Worm (Caenorhabditis elegans): ENCODE results near the gene T16G12.13.

T16G12.13 gene

DNA sequence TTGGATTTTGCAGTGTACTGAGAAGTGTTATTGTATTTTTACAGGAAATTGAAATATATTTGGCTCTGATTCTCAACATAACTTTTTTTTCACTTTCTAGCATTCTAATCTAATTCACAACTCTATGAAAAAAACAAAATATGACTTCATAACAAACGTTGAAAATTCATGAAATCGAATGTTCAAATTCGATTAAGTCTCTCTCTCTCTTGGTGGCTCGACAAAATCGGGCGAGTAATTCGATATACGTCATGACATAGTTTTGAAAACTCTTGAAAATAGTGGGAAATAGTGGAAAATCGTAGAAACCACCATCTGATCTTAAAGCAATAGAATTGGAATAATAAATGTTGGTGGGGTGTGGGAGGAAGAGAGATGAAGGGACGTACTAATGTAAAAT, 42.7 kb upstream of the T16G12.13 start:
- TF ChIP-seq unc-55 (GFP tag; optimal IDR thresholded peaks at IDR 0.05) (no peak), ama-1 (optimal IDR thresholded peaks at IDR 0.05) (no peak), alr-1 (tag; optimal IDR thresholded peaks at IDR 0.05) (no peak), unc-62 (GFP tag; optimal IDR thresholded peaks at IDR 0.05) (no peak), ZK546.5 (tag; optimal IDR thresholded peaks at IDR 0.05) (no peak), nhr-77 (tag; optimal IDR thresholded peaks at IDR 0.05) (no peak), nhr-6 (tag; optimal IDR thresholded peaks at IDR 0.05) (no peak), nhr-237 (tag; optimal IDR thresholded peaks at IDR 0.05) (no peak), sem-4 (tag; optimal IDR thresholded peaks at IDR 0.05) (no peak), lin-11 (tag; optimal IDR thresholded peaks at IDR 0.05) (no peak), nhr-25 (tag; optimal IDR thresholded peaks at IDR 0.05) (no peak)

DNA sequence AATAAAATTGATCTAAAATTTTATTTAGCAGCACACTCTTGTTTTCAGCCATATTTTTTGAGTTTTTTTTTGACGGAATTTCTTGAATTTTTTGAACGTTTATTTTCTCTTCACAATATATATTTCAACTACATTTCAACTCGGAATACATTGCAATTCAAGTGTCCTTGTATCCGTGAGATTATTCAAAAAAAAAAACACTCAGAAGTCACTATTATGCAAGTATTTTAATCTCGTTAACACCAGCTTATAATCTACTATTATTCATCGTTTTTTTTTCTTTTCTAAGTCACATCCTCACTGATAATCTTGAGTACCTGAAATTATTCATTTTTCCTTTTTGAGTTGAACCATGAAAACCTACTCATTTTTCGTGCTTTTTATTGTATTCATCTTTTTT, 37.2 kb upstream of the T16G12.13 start, which contains the start of gene ins-21:
Gene ins-21 (plus strand): TSS at position 301 of the 400 bp plus-strand sequence.
- TF ChIP-seq F13H6.1 (tag; optimal IDR thresholded peaks at IDR 0.05) (no peak), nhr-25 (tag; optimal IDR thresholded peaks at IDR 0.05) (no peak), unc-39 (tag; optimal IDR thresholded peaks at IDR 0.05) (no peak), nhr-77 (tag; optimal IDR thresholded peaks at IDR 0.05) (no peak), blmp-1 (tag; optimal IDR thresholded peaks at IDR 0.05; ENCODE audit: insufficient read depth) (no peak)

DNA sequence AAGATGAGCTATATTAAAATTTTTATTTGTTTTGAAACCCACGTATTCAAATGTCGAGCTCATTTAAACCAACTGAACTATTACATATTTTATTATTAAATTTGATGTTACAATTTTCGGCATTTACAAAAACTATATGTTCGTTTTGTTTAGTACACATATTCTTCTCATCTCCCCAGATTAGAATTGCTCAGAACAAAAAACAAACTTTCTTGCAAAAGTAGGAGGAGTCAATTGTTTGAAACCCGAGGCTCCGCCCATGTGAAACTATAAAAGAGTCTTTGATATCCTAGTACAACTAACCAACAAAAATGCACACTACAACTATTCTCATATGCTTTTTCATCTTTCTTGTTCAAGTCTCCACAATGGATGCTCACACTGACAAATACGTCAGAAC, 34.7 kb upstream of the T16G12.13 start, which contains the start of gene ins-22:
Gene ins-22 (plus strand): TSS at position 301 of the 400 bp plus-strand sequence.
- TF ChIP-seq nhr-12 (tag; optimal IDR thresholded peaks at IDR 0.05) (no peak), nhr-237 (tag; optimal IDR thresholded peaks at IDR 0.05) (no peak), nhr-21 (tag; optimal IDR thresholded peaks at IDR 0.05) (no peak), fos-1 (tag; optimal IDR thresholded peaks at IDR 0.05) (no peak), snpc-4 (tag; optimal IDR thresholded peaks at IDR 0.05) (no peak), sma-9 (GFP tag; optimal IDR thresholded peaks at IDR 0.05) (no peak), sma-9 (tag; optimal IDR thresholded peaks at IDR 0.05) (no peak), lin-39 (tag; optimal IDR thresholded peaks at IDR 0.05) (no peak), blmp-1 (tag; optimal IDR thresholded peaks at IDR 0.05; ENCODE audit: insufficient read depth) (no peak), mdl-1 (tag; optimal IDR thresholded peaks at IDR 0.05) (no peak), crh-2 (tag; optimal IDR thresholded peaks at IDR 0.05) (no peak), elt-1 (tag; optimal IDR thresholded peaks at IDR 0.05) (no peak), lin-13 (GFP tag; optimal IDR thresholded peaks at IDR 0.05) (no peak), unc-62 (GFP tag; optimal IDR thresholded peaks at IDR 0.05) (no peak), nhr-10 (tag; optimal IDR thresholded peaks at IDR 0.05) (no peak), peb-1 (tag; optimal IDR thresholded peaks at IDR 0.05) (no peak), R02D3.7 (tag; optimal IDR thresholded peaks at IDR 0.05) (no peak), gmeb-1 (tag; optimal IDR thresholded peaks at IDR 0.05) (no peak)

DNA sequence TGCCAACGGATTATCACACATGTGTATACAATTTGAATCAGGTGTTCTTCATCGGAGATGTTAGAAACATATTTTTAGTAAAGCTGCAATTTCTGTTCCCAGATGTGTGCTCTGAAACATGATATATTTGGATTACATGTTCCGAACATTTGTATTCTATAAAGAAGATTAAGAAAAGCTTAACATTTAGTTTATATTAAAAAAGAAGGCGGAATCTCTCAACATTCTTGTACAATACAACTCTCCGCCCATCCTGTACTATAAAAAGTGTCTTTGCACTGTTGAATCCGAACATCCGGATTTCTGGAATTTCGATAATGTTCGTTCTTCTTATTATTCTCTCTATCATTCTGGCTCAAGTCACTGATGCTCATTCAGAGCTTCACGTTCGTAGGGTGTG, 32.7 kb upstream of the T16G12.13 start, which contains the start of gene ins-23:
Gene ins-23 (plus strand): TSS at position 301 of the 400 bp plus-strand sequence.
- TF ChIP-seq nhr-10 (tag; optimal IDR thresholded peaks at IDR 0.05), result no peak
- TF ChIP-seq peb-1 (tag; optimal IDR thresholded peaks at IDR 0.05), result no peak
- no peak for TF ChIP-seq nhr-6 (tag; optimal IDR thresholded peaks at IDR 0.05)
- no peak for TF ChIP-seq lin-11 (tag; optimal IDR thresholded peaks at IDR 0.05)
- TF ChIP-seq skn-1 (tag; optimal IDR thresholded peaks at IDR 0.05), result no peak
- TF ChIP-seq unc-55 (GFP tag; optimal IDR thresholded peaks at IDR 0.05), result no peak
- TF ChIP-seq dmd-4 (tag; optimal IDR thresholded peaks at IDR 0.05), result no peak
- no peak for TF ChIP-seq sem-4 (tag; optimal IDR thresholded peaks at IDR 0.05)

DNA sequence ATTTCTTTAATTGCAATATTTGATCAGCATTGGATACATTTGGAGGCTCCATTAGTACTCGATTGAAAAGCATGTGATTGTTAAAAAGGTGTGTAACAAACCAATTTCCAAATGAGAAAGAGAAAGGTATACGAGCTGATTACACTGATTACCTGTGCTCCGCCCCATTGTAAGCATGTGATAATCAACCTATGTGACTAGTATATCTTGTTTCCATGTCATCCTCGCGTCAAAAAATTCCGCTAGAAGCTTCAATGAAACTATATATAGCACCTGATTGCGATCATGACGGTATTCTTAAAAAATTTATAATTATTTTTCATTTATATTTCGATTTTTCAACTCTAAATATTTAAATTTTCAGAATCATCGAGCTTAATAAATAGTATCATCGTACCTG, 30.1 kb upstream of the T16G12.13 start, which contains the start of gene M04D8.4:
Gene M04D8.4 (minus strand): TSS at position 101 of the 400 bp plus-strand sequence.
- TF ChIP-seq ztf-1 (GFP tag; conservative IDR thresholded peaks at IDR 0.05) (no peak), elt-3 (tag; optimal IDR thresholded peaks at IDR 0.05) (no peak), nhr-129 (tag; optimal IDR thresholded peaks at IDR 0.05) (no peak), nhr-11 (tag; optimal IDR thresholded peaks at IDR 0.05) (no peak), ztf-11 (tag; optimal IDR thresholded peaks at IDR 0.05) (no peak), peb-1 (tag; optimal IDR thresholded peaks at IDR 0.05) (no peak), aly-2 (tag; optimal IDR thresholded peaks at IDR 0.05) (no peak), unc-39 (tag; optimal IDR thresholded peaks at IDR 0.05) (no peak), Y55F3AM.14 (GFP tag; optimal IDR thresholded peaks at IDR 0.05) (no peak), crh-2 (tag; optimal IDR thresholded peaks at IDR 0.05) (no peak), dmd-4 (tag; optimal IDR thresholded peaks at IDR 0.05) (no peak), nhr-23 (tag; optimal IDR thresholded peaks at IDR 0.05) (no peak)

All from whole organism, L2 larva.